Fruit fly (Drosophila melanogaster): ENCODE measurements around the gene S6k.

The S6k gene

DNA sequence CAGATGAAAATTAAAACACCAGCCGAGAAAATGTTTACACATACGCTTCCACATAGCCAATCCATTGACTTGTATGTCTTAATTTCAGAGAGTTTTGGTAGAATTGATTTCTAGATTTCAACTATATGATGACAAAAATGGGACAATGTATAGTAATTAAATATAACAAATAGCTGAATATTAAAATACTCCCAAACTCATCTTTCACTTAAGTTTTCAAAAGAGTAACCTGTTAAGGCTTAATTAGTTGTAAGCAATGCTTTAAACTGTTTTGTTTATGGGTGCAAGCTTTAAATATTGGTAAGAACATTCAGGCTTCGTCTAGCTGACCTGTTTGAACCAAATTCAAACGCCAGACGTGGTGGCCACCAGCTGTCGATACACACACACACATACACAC lies 18.0 kb upstream of the S6k start (continued):
- no peak for TF ChIP-seq BtbVII (GFP tag; optimal IDR thresholded peaks at IDR 0.05)
- no peak for TF ChIP-seq gcm (GFP tag; optimal IDR thresholded peaks at IDR 0.05)
- no peak for TF ChIP-seq Usf (GFP tag; optimal IDR thresholded peaks at IDR 0.05)
- TF ChIP-seq CG2712 (tag; optimal IDR thresholded peaks at IDR 0.05) = peak; percentile 24
- TF ChIP-seq dmrt99B (tag; optimal IDR thresholded peaks at IDR 0.05) = peak; percentile 57
- peak; percentile 49; the same call in 1 of the 2 replicates for TF ChIP-seq CG31441 (GFP tag; IDR thresholded peaks at IDR 0.05)
- no peak for TF ChIP-seq Chrac-16 (GFP tag; optimal IDR thresholded peaks at IDR 0.05)
- TF ChIP-seq CG3847 (GFP tag; IDR thresholded peaks at IDR 0.05) = peak; percentile 24; the same call in 1 of the 2 replicates
- TF ChIP-seq B-H1 (GFP tag; IDR thresholded peaks at IDR 0.05) = no peak
- no peak for TF ChIP-seq trh (GFP tag; optimal IDR thresholded peaks at IDR 0.05)
- TF ChIP-seq Nf-YB (GFP tag; optimal IDR thresholded peaks at IDR 0.05) = no peak
- TF ChIP-seq CG17359 (tag; optimal IDR thresholded peaks at IDR 0.05) = no peak
- TF ChIP-seq ssp (GFP tag; IDR thresholded peaks at IDR 0.05) = no peak
- TF ChIP-seq CG11085 (GFP tag; IDR thresholded peaks at IDR 0.05) = no peak
- TF ChIP-seq emc (GFP tag; optimal IDR thresholded peaks at IDR 0.05) = no peak
- no peak for TF ChIP-seq repo (GFP tag; optimal IDR thresholded peaks at IDR 0.05)
- TF ChIP-seq CG15514 (GFP tag; optimal IDR thresholded peaks at IDR 0.05) = no peak
- peak in 1 of 3 experiments; percentile 31 for TF ChIP-seq lola (GFP tag; optimal IDR thresholded peaks at IDR 0.05)
- no peak for TF ChIP-seq CG9876 (GFP tag; optimal IDR thresholded peaks at IDR 0.05)
- no peak for TF ChIP-seq Max (GFP tag; optimal IDR thresholded peaks at IDR 0.05)
- no peak for TF ChIP-seq lbe (GFP tag; optimal IDR thresholded peaks at IDR 0.05)
- TF ChIP-seq CG6689 (GFP tag; IDR thresholded peaks at IDR 0.05) = no peak
- TF ChIP-seq CG11695 (GFP tag; IDR thresholded peaks at IDR 0.05) = 0 out of 3 replicates have a peak, but pooled peaks have one; percentile 11
- no peak for TF ChIP-seq CG6791 (GFP tag; IDR thresholded peaks at IDR 0.05; ENCODE audit: partially characterized antibody)
- TF ChIP-seq CHES-1-like (GFP tag; optimal IDR thresholded peaks at IDR 0.05) = no peak
- no peak for TF ChIP-seq Hsf (GFP tag; optimal IDR thresholded peaks at IDR 0.05)
- TF ChIP-seq en (GFP tag; optimal IDR thresholded peaks at IDR 0.05) = no peak
- TF ChIP-seq CG10565 (GFP tag; optimal IDR thresholded peaks at IDR 0.05) = no peak
- no peak for TF ChIP-seq Hmx (GFP tag; optimal IDR thresholded peaks at IDR 0.05)
- TF ChIP-seq stwl (tag; optimal IDR thresholded peaks at IDR 0.05) = no peak
- no peak for TF ChIP-seq CG13287 (GFP tag; IDR thresholded peaks at IDR 0.05; ENCODE audit: partially characterized antibody)
- TF ChIP-seq CG8924 (tag; optimal IDR thresholded peaks at IDR 0.05) = peak; percentile 34
- TF ChIP-seq CG17912 (GFP tag; optimal IDR thresholded peaks at IDR 0.05) = no peak
- TF ChIP-seq CG2199 (GFP tag; IDR thresholded peaks at IDR 0.05) = no peak
- peak; percentile 13 for TF ChIP-seq CG9437 (GFP tag; optimal IDR thresholded peaks at IDR 0.05)
- TF ChIP-seq CG2678 (tag; optimal IDR thresholded peaks at IDR 0.05) = peak; percentile 63
- no peak for TF ChIP-seq hb (GFP tag; IDR thresholded peaks at IDR 0.05; ENCODE audit: partially characterized antibody)
- no peak for TF ChIP-seq al (GFP tag; IDR thresholded peaks at IDR 0.05)
- peak; percentile 31 for TF ChIP-seq PHDP (tag; optimal IDR thresholded peaks at IDR 0.05)
- TF ChIP-seq seq (GFP tag; IDR thresholded peaks at IDR 0.05) = 0 out of 2 replicates have a peak, but pooled peaks have one; percentile 14
- TF ChIP-seq Sox100B (GFP tag; optimal IDR thresholded peaks at IDR 0.05) = peak; percentile 36
- TF ChIP-seq CG5180 (GFP tag; optimal IDR thresholded peaks at IDR 0.05) = no peak
- no peak for TF ChIP-seq wek (GFP tag; optimal IDR thresholded peaks at IDR 0.05)
- no peak for TF ChIP-seq cas (GFP tag; IDR thresholded peaks at IDR 0.05)
- TF ChIP-seq CG17802 (tag; optimal IDR thresholded peaks at IDR 0.05) = no peak
- no peak for TF ChIP-seq CG11093 (GFP tag; IDR thresholded peaks at IDR 0.05)
- no peak for TF ChIP-seq crp (GFP tag; optimal IDR thresholded peaks at IDR 0.05)
- no peak for TF ChIP-seq CG12299 (tag; optimal IDR thresholded peaks at IDR 0.05)
- no peak for TF ChIP-seq Awh (GFP tag; IDR thresholded peaks at IDR 0.05)
- no peak for TF ChIP-seq fd64A (GFP tag; optimal IDR thresholded peaks at IDR 0.05)
- no peak for TF ChIP-seq nom (GFP tag; optimal IDR thresholded peaks at IDR 0.05)

Measured in whole organism, embryonic.